Fruit fly (Drosophila melanogaster) whole organism, embryonic: ENCODE data around the gene CG14088.

Experiments used
- Ada2b ChIP-seq: fragments of 200-800 bp; sonication (Bioruptor generic); IDR thresholded peaks from 2 replicates; pipeline ENCODE4 v1.3.6; 2022; ENCODE audit warnings: missing biosample characterization, missing genetic modification characterization
- CG11456 ChIP-seq: fragments of 200-800 bp; sonication (Bioruptor generic); IDR thresholded peaks from 3 replicates; pipeline ENCODE4 v1.3.6; 2022; ENCODE audit warnings: missing biosample characterization, missing genetic modification characterization
- CG12942 ChIP-seq: fragments of 200-800 bp; sonication (Bioruptor generic); optimal IDR thresholded peaks from 3 replicates; lab custom pipeline; 2016; ENCODE audit warnings: missing biosample characterization, missing genetic modification characterization
- CG13624 ChIP-seq: fragments of 200-800 bp; sonication (Bioruptor generic); optimal IDR thresholded peaks from 2 replicates; lab custom pipeline; 2016; ENCODE audit warnings: missing biosample characterization, missing genetic modification characterization
- CG15514 ChIP-seq: fragments of 200-800 bp; sonication (Bioruptor generic); optimal IDR thresholded peaks from 3 replicates; lab custom pipeline; 2017; ENCODE audit warnings: missing biosample characterization, missing genetic modification characterization, mild to moderate bottlenecking, moderate library complexity, missing genetic modification reagents
- CG16813 ChIP-seq: fragments of 200-800 bp; sonication (Bioruptor generic); IDR thresholded peaks from 3 replicates; pipeline ENCODE4 v1.3.6; 2022; ENCODE audit warnings: missing biosample characterization, missing genetic modification characterization; ENCODE audit not compliant: partially characterized antibody
- CG17361 ChIP-seq: fragments of 200-800 bp; sonication (Bioruptor generic); IDR thresholded peaks from 3 replicates; pipeline ENCODE4 v1.3.6; 2022; ENCODE audit warnings: missing biosample characterization, missing genetic modification characterization
- CG31224 ChIP-seq: fragments of 200-800 bp; sonication (Bioruptor generic); IDR thresholded peaks from 2 replicates; pipeline ENCODE4 v1.3.6; 2022; ENCODE audit warnings: missing biosample characterization, missing genetic modification characterization
- CG32772 ChIP-seq: fragments of 200-800 bp; sonication (Bioruptor generic); IDR thresholded peaks from 2 replicates; pipeline ENCODE4 v1.3.6; 2022; ENCODE audit warnings: missing biosample characterization, missing genetic modification characterization
- CG34422 ChIP-seq: fragments of 200-800 bp; sonication (Bioruptor generic); IDR thresholded peaks from 3 replicates; pipeline ENCODE4 v1.3.6; 2022; ENCODE audit warnings: missing biosample characterization, missing genetic modification characterization
- CG3726 ChIP-seq: fragments of 200-800 bp; sonication (Bioruptor generic); IDR thresholded peaks from 3 replicates; pipeline ENCODE4, ENCODE4 v1.3.6; 2022; ENCODE audit warnings: missing biosample characterization, missing genetic modification characterization
- CG42726 ChIP-seq: fragments of 200-800 bp; sonication (Bioruptor generic); IDR thresholded peaks from 2 replicates; pipeline ENCODE4 v1.3.6; 2022; ENCODE audit warnings: missing biosample characterization, missing genetic modification characterization; ENCODE audit not compliant: partially characterized antibody
- CG4424 ChIP-seq: fragments of 200-800 bp; sonication (Bioruptor generic); optimal IDR thresholded peaks from 3 replicates; lab custom pipeline; 2016; ENCODE audit warnings: missing biosample characterization, missing genetic modification characterization
- CG4820 ChIP-seq: fragments of 200-800 bp; sonication (Bioruptor generic); optimal IDR thresholded peaks from 3 replicates; lab custom pipeline; 2016; ENCODE audit warnings: missing biosample characterization, missing genetic modification characterization
- CG6854 ChIP-seq: fragments of 200-800 bp; sonication (Bioruptor generic); optimal IDR thresholded peaks from 3 replicates; lab custom pipeline; 2017; ENCODE audit warnings: missing biosample characterization, mild to moderate bottlenecking, missing genetic modification characterization
- CG7745 ChIP-seq: fragments of 200-800 bp; sonication (Bioruptor generic); optimal IDR thresholded peaks from 2 replicates; lab custom pipeline; 2018; ENCODE audit warnings: missing biosample characterization, mild to moderate bottlenecking, missing genetic modification characterization, moderate library complexity
- CG8290 ChIP-seq, 3 experiments: fragments of 200-800 bp; sonication (Bioruptor generic); optimal IDR thresholded peaks; 2 replicates each; lab custom pipeline; 2016 to 2019; ENCODE audit warnings: missing biosample characterization in 3 of 3, missing genetic modification characterization in 3 of 3, mild to moderate bottlenecking in 2 of 3, moderate library complexity in 1 of 3
- CG8478 ChIP-seq: fragments of >200 bp; optimal IDR thresholded peaks from 2 replicates; lab custom pipeline; 2018
- CG9609 ChIP-seq: fragments of 200-800 bp; sonication (Bioruptor generic); optimal IDR thresholded peaks from 3 replicates; lab custom pipeline; 2016; ENCODE audit warnings: missing biosample characterization, missing genetic modification characterization
- CG9797 ChIP-seq: fragments of 200-800 bp; sonication (Bioruptor generic); optimal IDR thresholded peaks from 3 replicates; lab custom pipeline; 2018; ENCODE audit warnings: missing biosample characterization, mild to moderate bottlenecking, missing genetic modification characterization
- D ChIP-seq, 2 experiments: fragments of 200-800 bp in 1 of 2; fragments of >200 bp in 1 of 2; sonication (Bioruptor generic) in 1 of 2; optimal IDR thresholded peaks; 2 replicates in 1 of 2; 3 replicates in 1 of 2; lab custom pipeline; 2017; ENCODE audit warnings: mild to moderate bottlenecking in 1 of 2, missing biosample characterization in 1 of 2, missing genetic modification characterization in 1 of 2, missing genetic modification reagents in 1 of 2
- Dref ChIP-seq: fragments of 200-800 bp; sonication (Bioruptor generic); IDR thresholded peaks from 2 replicates; pipeline ENCODE4 v1.3.6; 2022; ENCODE audit warnings: missing biosample characterization, missing genetic modification characterization
- Elba2 ChIP-seq: fragments of 200-800 bp; sonication (Bioruptor generic); optimal IDR thresholded peaks from 3 replicates; lab custom pipeline; 2016; ENCODE audit warnings: missing biosample characterization, missing genetic modification characterization
- HLHmδ ChIP-seq: fragments of 200-800 bp; sonication (Bioruptor generic); optimal IDR thresholded peaks from 2 replicates; lab custom pipeline; 2018; ENCODE audit warnings: missing biosample characterization, mild to moderate bottlenecking, missing genetic modification characterization, moderate library complexity
- Hr3 ChIP-seq: fragments of 200-800 bp; sonication (Bioruptor generic); optimal IDR thresholded peaks from 3 replicates; lab custom pipeline; 2016; ENCODE audit warnings: missing biosample characterization, missing genetic modification characterization
- Mad ChIP-seq: fragments of 200-800 bp; sonication (Bioruptor generic); optimal IDR thresholded peaks from 2 replicates; lab custom pipeline; 2016; ENCODE audit warnings: missing biosample characterization, missing genetic modification characterization
- Mrtf ChIP-seq: fragments of 200-800 bp; sonication (Bioruptor generic); IDR thresholded peaks from 3 replicates; pipeline ENCODE4 v1.3.6; 2022; ENCODE audit warnings: missing biosample characterization, missing genetic modification characterization
- Pdp1 ChIP-seq, 2 experiments: fragments of 200-800 bp; sonication (Bioruptor generic); optimal IDR thresholded peaks; 3 replicates each; lab custom pipeline; 2016; ENCODE audit warnings: missing biosample characterization in 2 of 2, missing genetic modification characterization in 2 of 2, mild to moderate bottlenecking in 1 of 2, moderate library complexity in 1 of 2
- Ssrp ChIP-seq: fragments of 200-800 bp; sonication (Bioruptor generic); optimal IDR thresholded peaks from 2 replicates; lab custom pipeline; 2018; ENCODE audit warnings: missing biosample characterization, mild to moderate bottlenecking, missing genetic modification characterization, moderate library complexity
- Taf1 ChIP-seq: fragments of 200-800 bp; sonication (Bioruptor generic); IDR thresholded peaks from 2 replicates; pipeline ENCODE4 v1.3.6; 2022; ENCODE audit warnings: missing biosample characterization, missing genetic modification characterization
- Xbp1 ChIP-seq: fragments of 200-800 bp; sonication (Bioruptor generic); optimal IDR thresholded peaks from 3 replicates; lab custom pipeline; 2016; ENCODE audit warnings: missing biosample characterization, mild to moderate bottlenecking, missing genetic modification characterization
- YL-1 ChIP-seq: fragments of 200-800 bp; sonication (Bioruptor generic); optimal IDR thresholded peaks from 3 replicates; lab custom pipeline; 2017; ENCODE audit warnings: missing biosample characterization, mild to moderate bottlenecking, missing genetic modification characterization
- croc ChIP-seq: fragments of 200-800 bp; sonication (Bioruptor generic); conservative IDR thresholded peaks from 3 replicates; pipeline ENCODE4 v1.3.6; 2022; ENCODE audit warnings: missing biosample characterization, missing genetic modification characterization
- dmrt99B ChIP-seq: fragments of 200-800 bp; sonication (Bioruptor generic); optimal IDR thresholded peaks from 2 replicates; lab custom pipeline; 2018; ENCODE audit warnings: missing biosample characterization, mild to moderate bottlenecking, missing genetic modification characterization, moderate library complexity
- ftz-f1 ChIP-seq: fragments of 200-800 bp; sonication (Bioruptor generic); optimal IDR thresholded peaks from 2 replicates; lab custom pipeline; 2016; ENCODE audit warnings: missing biosample characterization, missing genetic modification characterization
- gsb-n ChIP-seq: fragments of 200-800 bp; sonication (Bioruptor generic); optimal IDR thresholded peaks from 3 replicates; lab custom pipeline; 2018; ENCODE audit warnings: missing biosample characterization, mild to moderate bottlenecking, missing genetic modification characterization
- ind ChIP-seq: fragments of 200-800 bp; sonication (Bioruptor generic); optimal IDR thresholded peaks from 3 replicates; lab custom pipeline; 2016; ENCODE audit warnings: missing biosample characterization, missing genetic modification characterization
- row ChIP-seq: fragments of 200-800 bp; sonication (Bioruptor generic); IDR thresholded peaks from 3 replicates; pipeline ENCODE4 v1.3.6; 2022; ENCODE audit warnings: missing biosample characterization, missing genetic modification characterization
- sens ChIP-seq: fragments of 200-800 bp; sonication (Bioruptor generic); peaks from one replicate; lab custom pipeline; 2016; ENCODE audit warnings: missing biosample characterization, missing genetic modification characterization
- shn ChIP-seq: fragments of 200-800 bp; sonication (Bioruptor generic); optimal IDR thresholded peaks from 3 replicates; lab custom pipeline; 2016; ENCODE audit warnings: missing biosample characterization, missing genetic modification characterization
- slbo ChIP-seq: fragments of 200-800 bp; sonication (Bioruptor generic); IDR thresholded peaks from 2 replicates; pipeline ENCODE4 v1.3.6; 2022; ENCODE audit warnings: missing biosample characterization, missing genetic modification characterization
- sna ChIP-seq: fragments of 200-800 bp; sonication (Bioruptor generic); IDR thresholded peaks from 2 replicates; pipeline ENCODE4 v1.3.6; 2022; ENCODE audit warnings: missing biosample characterization, missing genetic modification characterization; ENCODE audit not compliant: partially characterized antibody
- stc ChIP-seq: fragments of 200-800 bp; sonication (Bioruptor generic); IDR thresholded peaks from 2 replicates; pipeline ENCODE4 v1.3.6; 2022; ENCODE audit warnings: missing biosample characterization, missing genetic modification characterization
- stwl ChIP-seq: fragments of 200-800 bp; sonication (Bioruptor generic); optimal IDR thresholded peaks from 3 replicates; lab custom pipeline; 2018; ENCODE audit warnings: missing biosample characterization, mild to moderate bottlenecking, missing genetic modification characterization, moderate library complexity
- tgo ChIP-seq: fragments of 200-800 bp; sonication (Bioruptor generic); IDR thresholded peaks from 3 replicates; pipeline ENCODE4 v1.3.6; 2022; ENCODE audit warnings: missing biosample characterization, missing genetic modification characterization
- tna ChIP-seq: fragments of 200-800 bp; sonication (Bioruptor generic); IDR thresholded peaks from 2 replicates; pipeline ENCODE4 v1.3.6; 2022; ENCODE audit warnings: missing biosample characterization, missing genetic modification characterization; ENCODE audit not compliant: partially characterized antibody
- trem ChIP-seq: fragments of 200-800 bp; optimal IDR thresholded peaks from 3 replicates; lab custom pipeline; 2019; ENCODE audit warnings: missing biosample characterization, mild to moderate bottlenecking, missing genetic modification characterization, moderate library complexity
- tx ChIP-seq: fragments of 200-800 bp; sonication (Bioruptor generic); optimal IDR thresholded peaks from 2 replicates; lab custom pipeline; 2016; ENCODE audit warnings: missing biosample characterization, missing genetic modification characterization
- unc-4 ChIP-seq: fragments of 200-800 bp; sonication (Bioruptor generic); IDR thresholded peaks from 2 replicates; pipeline ENCODE4 v1.3.6; 2022; ENCODE audit warnings: missing biosample characterization, missing genetic modification characterization; ENCODE audit not compliant: partially characterized antibody
- zen2 ChIP-seq: fragments of 200-800 bp; sonication (Bioruptor generic); IDR thresholded peaks from 3 replicates; pipeline ENCODE4 v1.3.6; 2022; ENCODE audit warnings: missing biosample characterization, missing genetic modification characterization; ENCODE audit not compliant: partially characterized antibody

CG14088 gene

DNA sequence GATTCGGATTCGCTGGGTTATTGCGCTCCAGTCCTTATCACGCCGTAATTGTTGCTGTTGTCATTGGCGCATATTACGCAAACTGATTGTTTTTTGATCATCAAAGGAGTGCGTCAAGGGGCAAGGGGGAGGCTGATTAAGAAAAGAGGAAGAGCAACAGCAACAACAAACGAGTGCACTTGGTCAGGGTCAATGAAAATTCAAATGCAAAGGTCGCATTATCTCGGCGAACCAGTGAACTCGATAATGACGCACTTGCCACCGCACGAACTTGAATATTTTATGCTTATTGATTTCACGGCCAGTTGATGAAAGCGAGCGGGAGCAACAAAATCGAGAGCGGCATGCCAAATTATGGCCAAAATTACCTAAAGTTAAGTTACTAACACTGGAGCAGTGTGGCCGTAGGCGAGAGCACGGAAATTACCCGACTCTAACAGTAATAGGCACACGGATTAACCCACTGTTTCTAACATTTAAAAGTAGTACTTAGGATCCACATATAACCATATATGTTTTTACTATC lies 10.1 kb downstream of the CG14088 start, which contains the start of gene nes (continued):
- peak; percentile 2 for TF ChIP-seq CG15514
- peak; percentile 19; the same call in 1 of the 3 replicates for TF ChIP-seq CG16813
- no peak for TF ChIP-seq unc-4
- TF ChIP-seq trem (tag; lab: Kevin White, UChicago) = no peak
- TF ChIP-seq Elba2 (GFP tag; lab: Kevin White, UChicago) = no peak
- TF ChIP-seq CG34422 = peak; percentile 8; the same call in 1 of the 3 replicates
- TF ChIP-seq zen2 (GFP tag; lab: Robert Waterston, UW) = no peak
- no peak for TF ChIP-seq CG3726 (GFP tag; lab: Robert Waterston, UW)
- TF ChIP-seq CG4820 = no peak
- no peak for TF ChIP-seq CG42726 (GFP tag; lab: Robert Waterston, UW)
- no peak for TF ChIP-seq CG4424 (GFP tag; lab: Kevin White, UChicago)
- TF ChIP-seq CG32772 (GFP tag; lab: Robert Waterston, UW) = no peak
- no peak for TF ChIP-seq CG7745 (tag; lab: Kevin White, UChicago)
- peak; percentile 74 for TF ChIP-seq sens (GFP tag; lab: Kevin White, UChicago)
- no peak for TF ChIP-seq CG31224 (GFP tag; lab: Robert Waterston, UW)
- TF ChIP-seq ftz-f1 = peak; percentile 84
- no peak for TF ChIP-seq CG17361
- TF ChIP-seq Hr3 = no peak
- TF ChIP-seq tx (GFP tag; lab: Kevin White, UChicago) = no peak
- peak; percentile 81 for TF ChIP-seq row (GFP tag; lab: Robert Waterston, UW)
- peak; percentile 7 for TF ChIP-seq YL-1 (GFP tag; lab: Kevin White, UChicago)
- TF ChIP-seq Pdp1 (GFP tag; optimal IDR thresholded peaks at IDR 0.05; lab: Kevin White, UChicago) = peak in 1 of 2 experiments; percentile 96
- TF ChIP-seq CG11456 = no peak
- TF ChIP-seq CG8478 = no peak
- no peak for TF ChIP-seq Dref (GFP tag; lab: Robert Waterston, UW)
- no peak for TF ChIP-seq tna (GFP tag; lab: Robert Waterston, UW)
- TF ChIP-seq Mrtf (GFP tag; lab: Robert Waterston, UW) = no peak
- no peak for TF ChIP-seq CG9609 (GFP tag; lab: Kevin White, UChicago)
- peak; percentile 38 for TF ChIP-seq Xbp1 (GFP tag; lab: Kevin White, UChicago)
- TF ChIP-seq croc = no peak
- no peak for TF ChIP-seq HLHmδ
- no peak for TF ChIP-seq gsb-n (tag; lab: Kevin White, UChicago)
- peak; percentile 21 for TF ChIP-seq ind (GFP tag; lab: Kevin White, UChicago)
- 0 out of 3 replicates have a peak, but pooled peaks have one; percentile 29 for TF ChIP-seq tgo (GFP tag; lab: Robert Waterston, UW)
- TF ChIP-seq slbo (GFP tag; lab: Robert Waterston, UW) = peak; percentile 68
- TF ChIP-seq sna (GFP tag; lab: Robert Waterston, UW) = peak; percentile 48; the same call in 1 of the 2 replicates
- TF ChIP-seq dmrt99B = no peak
- peak; percentile 15 for TF ChIP-seq CG6854 (GFP tag; lab: Kevin White, UChicago)
- TF ChIP-seq CG13624 (GFP tag; lab: Kevin White, UChicago) = peak; percentile 1
- 0 out of 2 replicates have a peak, but pooled peaks have one; percentile 12 for TF ChIP-seq Ada2b (GFP tag; lab: Robert Waterston, UW)
- no peak for TF ChIP-seq CG8290 (GFP tag; optimal IDR thresholded peaks at IDR 0.05; lab: Kevin White, UChicago)
- TF ChIP-seq CG8290 (tag; optimal IDR thresholded peaks at IDR 0.05; lab: Kevin White, UChicago) = peak in 1 of 2 experiments; percentile 56
- no peak for TF ChIP-seq CG12942
- peak; percentile 79 for TF ChIP-seq stwl (tag; lab: Kevin White, UChicago)
- no peak for TF ChIP-seq Mad (GFP tag; lab: Kevin White, UChicago)
- TF ChIP-seq CG9797 (GFP tag; lab: Kevin White, UChicago) = peak; percentile 51
- no peak; the same call in 1 of the 2 replicates for TF ChIP-seq stc (GFP tag; lab: Robert Waterston, UW)
- TF ChIP-seq shn (GFP tag; lab: Kevin White, UChicago) = no peak
- TF ChIP-seq Taf1 (GFP tag; lab: Robert Waterston, UW) = 0 out of 2 replicates have a peak, but pooled peaks have one; percentile 12
- TF ChIP-seq D (optimal IDR thresholded peaks at IDR 0.05; lab: Kevin White, UChicago) = no peak
- no peak for TF ChIP-seq D (GFP tag; optimal IDR thresholded peaks at IDR 0.05; lab: Kevin White, UChicago)
- TF ChIP-seq Ssrp (tag; lab: Kevin White, UChicago) = no peak
